Worm (Caenorhabditis elegans): ENCODE measurements around the gene Y46B2A.4.

ce11 chrII:848519-848918 is 13.1 kb upstream of the Y46B2A.4 start, which contains the start of the genes acdh-9 and F28A10.13:
- no peak for TF ChIP-seq him-1 (tag; optimal IDR thresholded peaks at IDR 0.05)
- TF ChIP-seq W03F9.2 (tag; optimal IDR thresholded peaks at IDR 0.05): no peak
- TF ChIP-seq dao-5 (tag; optimal IDR thresholded peaks at IDR 0.05): no peak

Data from whole organism, L4/young adult.